Worm (Caenorhabditis elegans): ENCODE results near the gene F58A6.9.
A peak's percentile ranks its signal among the peaks of the same experiment; 100 is the strongest.

The F58A6.9 gene

ce11 chrII:5195504-5195903 is 36.8 kb upstream of the F58A6.9 start, which contains the start of gene C34F11.5:
Gene C34F11.5, plus strand, starts transcription at chrII:5195804.
- no peak for TF ChIP-seq elt-3 (tag; optimal IDR thresholded peaks at IDR 0.05)
- no peak for TF ChIP-seq aha-1 (tag; optimal IDR thresholded peaks at IDR 0.05)
- no peak for TF ChIP-seq sox-4 (tag; optimal IDR thresholded peaks at IDR 0.05)
- no peak for TF ChIP-seq fkh-8 (tag; optimal IDR thresholded peaks at IDR 0.05)
- TF ChIP-seq tlp-1 (tag; optimal IDR thresholded peaks at IDR 0.05) = no peak
- no peak for TF ChIP-seq skn-1 (tag; optimal IDR thresholded peaks at IDR 0.05)
- TF ChIP-seq fkh-4 (tag; optimal IDR thresholded peaks at IDR 0.05; ENCODE audit: borderline replicate concordance) = no peak
- no peak for TF ChIP-seq swsn-7 (tag; optimal IDR thresholded peaks at IDR 0.05)
- no peak for TF ChIP-seq vab-15 (tag; optimal IDR thresholded peaks at IDR 0.05)
- no peak for TF ChIP-seq snpc-4 (tag; optimal IDR thresholded peaks at IDR 0.05)
- no peak for TF ChIP-seq mep-1 (tag; optimal IDR thresholded peaks at IDR 0.05)
- TF ChIP-seq nhr-11 (tag; optimal IDR thresholded peaks at IDR 0.05) = no peak
- no peak for TF ChIP-seq mef-2 (tag; optimal IDR thresholded peaks at IDR 0.05)

- TF ChIP-seq unc-30 (tag; optimal IDR thresholded peaks at IDR 0.05) (no peak), ceh-90 (tag; optimal IDR thresholded peaks at IDR 0.05) (no peak), sup-37 (GFP tag; optimal IDR thresholded peaks at IDR 0.05) (no peak), isw-1 (GFP tag; IDR thresholded peaks at IDR 0.05) (no peak), blmp-1 (tag; optimal IDR thresholded peaks at IDR 0.05) (no peak), ces-1 (GFP tag; optimal IDR thresholded peaks at IDR 0.05) (no peak), ceh-82 (tag; optimal IDR thresholded peaks at IDR 0.05) (no peak), ama-1 (optimal IDR thresholded peaks at IDR 0.05) (no peak), hlh-17 (GFP tag; optimal IDR thresholded peaks at IDR 0.05; ENCODE audit: borderline replicate concordance) (no peak), nhr-47 (tag; optimal IDR thresholded peaks at IDR 0.05) (no peak), snpc-4 (tag; optimal IDR thresholded peaks at IDR 0.05) (no peak), mep-1 (tag; optimal IDR thresholded peaks at IDR 0.05) (no peak), hpl-2 (GFP tag; optimal IDR thresholded peaks at IDR 0.05) (no peak), mdl-1 (tag; optimal IDR thresholded peaks at IDR 0.05) (no peak), fos-1 (tag; optimal IDR thresholded peaks at IDR 0.05) (no peak), nhr-20 (tag; optimal IDR thresholded peaks at IDR 0.05) (no peak), zip-4 (GFP tag; optimal IDR thresholded peaks at IDR 0.05) (no peak), pqm-1 (tag; optimal IDR thresholded peaks at IDR 0.05) (no peak), lsy-2 (tag; optimal IDR thresholded peaks at IDR 0.05) (no peak)
Observed at ce11 chrII:5194066-5194465, 35.4 kb upstream of the F58A6.9 start, which contains the start of gene msp-49. Gene msp-49, plus strand, starts transcription at chrII:5194366.

ce11 chrII:5191766-5192165 is 33.1 kb upstream of the F58A6.9 start:
- TF ChIP-seq rnt-1 (tag; optimal IDR thresholded peaks at IDR 0.05) = no peak
- peak in 1 of 2 experiments; percentile 22 for TF ChIP-seq lin-35 (GFP tag; optimal IDR thresholded peaks at IDR 0.05)
- no peak for TF ChIP-seq egl-27 (tag; optimal IDR thresholded peaks at IDR 0.05)
- peak; percentile 25 for TF ChIP-seq jun-1 (tag; optimal IDR thresholded peaks at IDR 0.05)
- no peak for TF ChIP-seq nhr-85 (tag)
- TF ChIP-seq elt-2 (tag; optimal IDR thresholded peaks at IDR 0.05) = peak; percentile 96
- TF ChIP-seq zip-4 (GFP tag; optimal IDR thresholded peaks at IDR 0.05) = no peak
- TF ChIP-seq efl-1 (optimal IDR thresholded peaks at IDR 0.05) = no peak
- TF ChIP-seq efl-1 (GFP tag; optimal IDR thresholded peaks at IDR 0.05 in 1 of 2) = peak in 1 of 2 experiments; percentile 70
- no peak for TF ChIP-seq aly-2 (tag; optimal IDR thresholded peaks at IDR 0.05)

ce11 chrII:5187934-5188333 is 29.3 kb upstream of the F58A6.9 start:
- TF ChIP-seq dsc-1 (tag; optimal IDR thresholded peaks at IDR 0.05) (no peak), fkh-8 (tag; optimal IDR thresholded peaks at IDR 0.05) (no peak), grh-1 (GFP tag; IDR thresholded peaks at IDR 0.05) (no peak), ama-1 (optimal IDR thresholded peaks at IDR 0.05) (no peak), unc-86 (tag; optimal IDR thresholded peaks at IDR 0.05) (no peak), nhr-90 (tag; optimal IDR thresholded peaks at IDR 0.05; ENCODE audit: poor library complexity) (no peak), lsy-2 (tag; optimal IDR thresholded peaks at IDR 0.05) (no peak), nhr-47 (tag; optimal IDR thresholded peaks at IDR 0.05) (no peak), xbp-1 (tag; optimal IDR thresholded peaks at IDR 0.05) (no peak), isw-1 (GFP tag; IDR thresholded peaks at IDR 0.05) (no peak), fkh-4 (tag; optimal IDR thresholded peaks at IDR 0.05; ENCODE audit: borderline replicate concordance) (no peak), ceh-90 (tag; optimal IDR thresholded peaks at IDR 0.05) (no peak), ztf-4 (tag; optimal IDR thresholded peaks at IDR 0.05) (no peak), mab-9 (GFP tag; IDR thresholded peaks at IDR 0.05) (no peak), sup-37 (GFP tag; optimal IDR thresholded peaks at IDR 0.05) (no peak), nhr-20 (tag; optimal IDR thresholded peaks at IDR 0.05) (no peak), ceh-8 (GFP tag; optimal IDR thresholded peaks at IDR 0.05) (no peak), pax-3 (tag; optimal IDR thresholded peaks at IDR 0.05) (no peak), hlh-17 (GFP tag; optimal IDR thresholded peaks at IDR 0.05; ENCODE audit: borderline replicate concordance) (no peak), zip-4 (GFP tag; optimal IDR thresholded peaks at IDR 0.05) (no peak)

Measured in whole organism, L1 larva.